Fruit fly (Drosophila melanogaster) S2 (cell line): ENCODE results near the gene dj.

Experiments used
- CG8478 ChIP-seq: fragments of >200 bp; optimal IDR thresholded peaks from 2 replicates; lab custom pipeline; 2018
- CTCF ChIP-seq, 2 experiments: fragments of >200 bp; optimal IDR thresholded peaks; 2 replicates each; lab custom pipeline; 2018

The dj gene

dm6 chr3R:7060467-7060866 is 1.4 kb downstream of the dj start, which contains the start of gene djl:
Gene djl, plus strand, starts transcription at chr3R:7060767.
- no peak for TF ChIP-seq CG8478 (lab: Kevin White, UChicago)
- TF ChIP-seq CTCF (optimal IDR thresholded peaks at IDR 0.05; lab: Kevin White, UChicago): no peak

DNA sequence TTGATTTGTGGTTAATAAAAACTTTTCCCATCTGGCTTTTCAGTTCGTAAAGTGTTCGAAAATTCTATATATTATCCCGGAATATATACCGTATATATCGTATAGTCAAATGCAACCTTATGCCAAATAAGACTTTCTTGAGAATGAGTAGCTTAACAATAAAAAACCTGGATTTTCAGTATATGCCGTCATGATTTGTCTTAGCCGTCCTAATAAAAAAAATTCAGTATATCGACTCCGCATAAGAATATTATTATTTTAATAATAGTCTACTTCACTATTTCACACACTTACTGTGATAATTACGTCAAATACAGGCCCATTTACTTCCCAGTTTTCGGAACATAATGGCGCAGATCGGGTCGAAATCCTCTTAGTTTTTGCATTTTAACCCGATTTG is 2.8 kb downstream of the dj start, which contains the start of gene Mst84B:
Mst84B (plus strand) TSS at position 301 of the 400 bp plus-strand sequence.
- TF ChIP-seq CG8478 (lab: Kevin White, UChicago) (no peak), CTCF (optimal IDR thresholded peaks at IDR 0.05; lab: Kevin White, UChicago) (no peak)

DNA sequence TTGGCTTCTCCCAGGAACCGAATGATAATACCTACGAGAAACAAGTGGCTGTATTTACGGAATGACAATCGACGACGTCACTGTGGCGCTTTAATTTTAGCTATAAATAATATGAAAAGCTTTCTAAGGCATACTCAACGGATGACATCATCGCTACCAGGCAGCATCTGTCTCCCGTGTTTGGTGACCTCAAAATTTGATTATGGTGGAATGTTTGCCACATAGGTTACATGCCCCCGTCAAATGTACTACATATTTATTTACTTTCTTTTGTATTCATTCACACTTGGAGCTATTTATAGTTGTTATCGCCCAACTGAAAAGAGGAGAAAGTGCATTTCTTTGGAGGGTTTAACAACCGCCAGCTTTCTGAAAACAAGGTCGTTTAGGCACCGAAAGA is 7.2 kb downstream of the dj start:
- TF ChIP-seq CTCF (optimal IDR thresholded peaks at IDR 0.05; lab: Kevin White, UChicago) (no peak), CG8478 (lab: Kevin White, UChicago) (no peak)

DNA sequence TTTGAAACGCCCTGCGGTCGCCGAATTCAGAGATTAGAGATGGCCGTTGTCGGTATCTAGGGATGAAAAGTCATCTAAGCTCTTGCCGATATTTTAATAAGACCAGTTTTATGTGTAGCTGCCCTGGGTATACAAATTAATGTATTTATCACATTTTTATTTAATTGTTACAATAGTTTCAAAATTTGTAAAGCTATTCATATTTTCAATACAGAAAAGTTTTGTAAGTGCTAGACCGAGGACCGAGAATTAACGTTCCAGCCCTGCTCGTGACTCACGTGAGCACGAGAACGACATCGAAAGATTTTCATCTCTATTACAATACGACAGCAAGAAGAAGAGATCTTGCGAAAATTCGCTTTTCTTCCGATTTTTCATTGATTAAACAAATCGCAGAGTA is 8.0 kb downstream of the dj start, which contains the start of the genes CG1105 and CG1965:
CG1105 (minus strand) TSS at position 45 of the 400 bp plus-strand sequence.
CG1965 (plus strand) TSS at position 310 of the 400 bp plus-strand sequence.
- TF ChIP-seq CTCF (optimal IDR thresholded peaks at IDR 0.05; lab: Kevin White, UChicago) (peak in 1 of 2 experiments; percentile 13), CG8478 (lab: Kevin White, UChicago) (no peak)

DNA sequence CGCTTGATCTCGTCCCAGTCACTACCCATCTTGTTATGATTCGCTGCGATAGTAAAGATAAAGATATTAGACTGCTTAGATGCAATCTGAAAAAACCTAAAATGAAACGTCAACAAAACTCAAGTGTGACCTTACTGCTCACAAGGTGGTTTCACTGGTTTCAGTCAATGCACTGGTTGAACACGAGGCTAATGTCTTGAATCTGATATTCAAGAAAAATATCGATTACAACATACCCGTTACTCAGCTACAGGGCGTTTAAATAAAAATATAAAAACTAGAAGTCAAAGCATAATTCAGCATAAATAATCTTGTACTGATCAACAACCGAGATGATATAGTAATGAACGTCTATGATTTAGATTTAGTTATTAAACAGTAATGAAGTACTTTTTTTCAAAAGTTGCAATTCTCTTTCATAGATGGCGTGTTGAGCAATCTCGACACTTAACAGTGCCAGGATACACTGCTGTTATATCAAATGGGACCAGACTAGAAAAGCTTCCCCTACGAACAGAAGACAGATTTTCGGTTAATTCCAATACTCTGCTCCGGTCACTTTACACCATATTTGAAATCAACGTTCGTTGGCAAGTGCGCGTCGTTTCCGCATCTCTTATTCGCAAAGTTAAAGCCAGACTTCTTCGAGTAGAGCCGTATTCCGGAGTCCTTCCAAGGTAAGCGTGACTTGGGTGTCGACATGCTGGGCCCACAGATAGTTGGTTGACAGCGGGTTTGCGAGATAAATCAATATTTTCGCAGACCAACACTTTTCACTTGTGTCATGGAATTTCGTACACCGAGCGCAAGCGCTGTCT is 15.4 kb downstream of the dj start, which contains the start of the genes Ufl1 and CG1943:
Ufl1 (minus strand) TSS at position 156 of the 818 bp plus-strand sequence.
CG1943 (plus strand) TSS at position 563 of the 818 bp plus-strand sequence.
- TF ChIP-seq CG8478 (lab: Kevin White, UChicago) (no peak), CTCF (optimal IDR thresholded peaks at IDR 0.05; lab: Kevin White, UChicago) (peak; percentile 84 to 87)

DNA sequence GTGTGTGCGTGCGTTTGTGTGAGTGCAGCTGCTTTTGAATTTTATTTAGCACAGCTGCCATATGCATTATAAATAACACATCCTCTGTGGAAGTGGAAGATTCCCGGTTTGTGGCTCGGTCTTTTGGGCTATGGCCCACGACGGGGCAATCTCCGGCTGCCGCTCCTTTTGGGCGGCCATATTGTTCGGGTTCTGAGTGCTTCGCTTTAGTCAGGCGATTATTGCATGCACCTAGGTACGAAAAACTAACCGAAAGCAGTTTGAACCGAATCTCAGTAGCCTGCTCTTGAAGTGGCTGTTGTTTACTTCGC is 16.0 kb downstream of the dj start:
- no peak for TF ChIP-seq CTCF (optimal IDR thresholded peaks at IDR 0.05; lab: Kevin White, UChicago)
- TF ChIP-seq CG8478 (lab: Kevin White, UChicago): no peak

DNA sequence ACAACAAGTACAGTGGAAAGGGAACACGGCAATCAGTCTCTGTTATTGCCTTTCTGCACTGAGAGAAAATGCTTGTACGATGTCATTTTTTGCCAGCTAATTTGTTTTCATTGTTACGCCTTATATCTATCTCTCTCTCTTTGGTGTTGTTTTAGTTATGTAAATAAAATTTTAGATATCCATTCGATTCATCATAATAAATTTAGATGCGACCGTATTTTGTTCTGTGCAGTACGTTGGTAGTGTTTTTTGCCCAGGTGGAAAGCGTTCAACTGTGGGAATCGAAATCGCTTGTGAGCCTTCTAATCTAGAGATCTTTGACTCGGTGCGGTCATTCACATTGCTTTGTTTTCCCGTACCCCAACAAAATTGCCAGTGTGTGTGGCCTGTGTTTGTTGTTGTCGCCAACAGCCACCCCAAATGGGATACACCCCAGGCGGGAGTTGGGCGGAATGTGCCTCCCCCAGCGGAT is 16.6 kb downstream of the dj start:
- TF ChIP-seq CG8478 (lab: Kevin White, UChicago): no peak
- no peak for TF ChIP-seq CTCF (optimal IDR thresholded peaks at IDR 0.05; lab: Kevin White, UChicago)

- TF ChIP-seq CTCF (optimal IDR thresholded peaks at IDR 0.05; lab: Kevin White, UChicago) (no peak), CG8478 (lab: Kevin White, UChicago) (no peak)
Observed at dm6 chr3R:7076293-7076981, 17.3 kb downstream of the dj start.

DNA sequence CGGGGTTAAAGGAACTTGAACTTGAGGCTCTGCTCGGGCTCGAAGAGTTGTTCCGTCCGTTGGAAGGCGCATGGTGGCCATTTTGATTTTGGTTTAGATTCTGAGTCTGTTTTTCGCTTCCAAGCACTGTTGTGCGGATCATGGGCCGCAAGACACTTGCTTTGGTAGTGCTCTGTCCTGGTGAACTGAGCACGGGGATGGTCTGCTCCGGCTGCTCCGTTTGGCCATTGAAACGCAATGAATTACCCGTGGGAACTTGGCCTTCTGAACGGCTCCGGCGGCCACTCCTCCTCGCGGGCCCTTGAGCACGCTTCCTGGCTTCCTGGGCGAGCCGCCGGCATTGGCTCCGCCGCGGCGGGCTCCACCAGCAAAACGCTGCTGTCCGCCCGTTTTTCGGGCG is 20.6 kb downstream of the dj start:
- TF ChIP-seq CG8478 (lab: Kevin White, UChicago) (no peak), CTCF (optimal IDR thresholded peaks at IDR 0.05; lab: Kevin White, UChicago) (no peak)

- TF ChIP-seq CTCF (optimal IDR thresholded peaks at IDR 0.05; lab: Kevin White, UChicago): no peak
- no peak for TF ChIP-seq CG8478 (lab: Kevin White, UChicago)
Observed at dm6 chr3R:7080157-7080916, 21.2 kb downstream of the dj start, which contains the start of gene Ref1. Gene Ref1, minus strand, starts transcription at chr3R:7080387.

- no peak for TF ChIP-seq CG8478 (lab: Kevin White, UChicago)
- TF ChIP-seq CTCF (optimal IDR thresholded peaks at IDR 0.05; lab: Kevin White, UChicago): no peak
Observed at dm6 chr3R:7081972-7082371, 22.9 kb downstream of the dj start, which contains the start of gene Dpck. Gene Dpck, plus strand, starts transcription at chr3R:7082182.

- TF ChIP-seq CG8478 (lab: Kevin White, UChicago) (no peak), CTCF (optimal IDR thresholded peaks at IDR 0.05; lab: Kevin White, UChicago) (no peak)
Observed at dm6 chr3R:7083750-7084149, 24.6 kb downstream of the dj start.

DNA sequence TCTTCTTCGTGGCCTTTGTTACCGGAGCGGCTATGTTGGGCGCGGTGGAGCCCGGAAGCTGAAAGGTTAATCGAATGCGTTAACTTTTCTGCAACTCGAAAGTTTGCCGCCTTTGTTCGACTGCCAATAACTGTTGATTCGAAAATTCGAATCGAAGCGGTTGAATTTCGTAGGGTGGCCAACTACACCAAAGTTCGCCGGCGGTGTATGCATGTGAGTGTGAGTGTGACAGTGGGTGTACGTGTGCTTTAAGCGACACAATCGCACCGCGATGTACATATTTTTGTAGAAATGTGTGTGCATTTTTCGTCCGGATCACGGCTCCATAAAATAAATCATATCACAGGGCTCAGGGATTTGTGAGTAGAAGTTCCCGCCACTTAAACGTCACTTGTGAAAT is 26.3 kb downstream of the dj start:
- TF ChIP-seq CTCF (optimal IDR thresholded peaks at IDR 0.05; lab: Kevin White, UChicago) (no peak), CG8478 (lab: Kevin White, UChicago) (no peak)

DNA sequence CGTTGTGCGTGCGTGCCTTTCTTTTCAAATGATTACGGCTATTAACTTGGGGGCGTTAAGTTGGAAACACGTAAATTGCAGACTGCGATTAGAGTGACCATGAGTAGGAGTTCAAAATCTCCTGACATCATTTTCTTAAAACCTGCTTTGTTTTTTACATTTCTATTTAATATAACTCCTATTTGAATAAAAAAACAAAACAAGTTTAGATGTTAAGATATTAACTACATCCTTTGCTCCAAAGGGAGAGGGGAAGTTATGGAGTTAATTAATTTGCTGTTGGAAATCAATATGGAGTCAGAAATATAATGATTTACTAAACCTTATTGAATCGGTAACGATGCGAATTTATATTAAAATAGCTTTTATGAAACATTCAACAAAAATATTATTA is 26.9 kb downstream of the dj start, which contains the start of gene Tailor:
Tailor (minus strand) TSS at position 101 of the 394 bp plus-strand sequence.
- no peak for TF ChIP-seq CTCF (optimal IDR thresholded peaks at IDR 0.05; lab: Kevin White, UChicago)
- TF ChIP-seq CG8478 (lab: Kevin White, UChicago): no peak
